Fruit fly (Drosophila melanogaster) whole organism, embryonic: ENCODE measurements around the gene Glut4EF.

ENCODE experiments used
- CG12299 ChIP-seq: fragments of 200-800 bp; sonication (Bioruptor generic); optimal IDR thresholded peaks from 2 replicates; lab custom pipeline; 2018; ENCODE audit warnings: missing biosample characterization, mild to moderate bottlenecking, missing genetic modification characterization
- CG7271 ChIP-seq: fragments of 200-800 bp; sonication (Bioruptor generic); optimal IDR thresholded peaks from 2 replicates; lab custom pipeline; 2018; ENCODE audit warnings: missing biosample characterization, mild to moderate bottlenecking, missing genetic modification characterization, moderate library complexity
- CG8388 ChIP-seq: fragments of 200-800 bp; sonication (Bioruptor generic); optimal IDR thresholded peaks from 2 replicates; lab custom pipeline; 2019; ENCODE audit warnings: missing biosample characterization, mild to moderate bottlenecking, missing genetic modification characterization, moderate library complexity
- en ChIP-seq: fragments of 200-800 bp; sonication (Bioruptor generic); optimal IDR thresholded peaks from 2 replicates; lab custom pipeline; 2016; ENCODE audit warnings: missing biosample characterization, missing genetic modification characterization

dm6 chr3R:9870378-9870777, 4.1 kb upstream of the Glut4EF start:
- TF ChIP-seq CG7271 (tag; lab: Kevin White, UChicago) (no peak), CG8388 (no peak), CG12299 (tag; lab: Kevin White, UChicago) (no peak), en (GFP tag; lab: Kevin White, UChicago) (no peak)
